Worm (Caenorhabditis elegans) whole organism, L4 larva: Measurements from ENCODE around the gene srz-56.

Source experiments
- F26F4.8 ChIP-seq: fragments of 200-800 bp; sonication (Bioruptor generic); conservative IDR thresholded peaks from 2 replicates; pipeline ENCODE4 v1.3.6; 2022; ENCODE audit warnings: missing genetic modification characterization, missing compliant biosample characterization
- T26A8.4 ChIP-seq: fragments of 200-800 bp; sonication (Bioruptor generic); IDR thresholded peaks from 2 replicates; pipeline ENCODE4 v1.3.6; 2022; ENCODE audit warnings: missing genetic modification characterization, missing compliant biosample characterization
- ceh-20 ChIP-seq: fragments of 200-800 bp; sonication (Bioruptor generic); IDR thresholded peaks from 2 replicates; pipeline ENCODE4 v1.3.6; 2022; ENCODE audit warnings: missing genetic modification reagents, missing genetic modification characterization, missing compliant biosample characterization
- ceh-82 ChIP-seq: sonication (generic microtip); optimal IDR thresholded peaks from 2 replicates; lab custom pipeline; 2017; ENCODE audit warnings: missing biosample characterization, missing genetic modification characterization
- daf-16 ChIP-seq, 3 experiments: sonication (generic microtip); optimal IDR thresholded peaks; 2 replicates each; lab custom pipeline; 2016 to 2017; ENCODE audit warnings: missing genetic modification characterization in 3 of 3, missing genetic modification reagents in 3 of 3, mild to moderate bottlenecking in 2 of 3, missing compliant biosample characterization in 2 of 3, missing biosample characterization in 1 of 3, moderate library complexity in 1 of 3
- egl-27 ChIP-seq: sonication (generic microtip); optimal IDR thresholded peaks from 3 replicates; lab custom pipeline; 2017; ENCODE audit warnings: missing biosample characterization, missing genetic modification reagents, missing genetic modification characterization
- lim-7 ChIP-seq: fragments of 200-800 bp; sonication (Bioruptor generic); IDR thresholded peaks from 2 replicates; pipeline ENCODE4 v1.3.6; 2022; ENCODE audit warnings: missing genetic modification characterization, missing compliant biosample characterization
- lin-39 ChIP-seq: fragments of 150-350 bp; optimal IDR thresholded peaks from 2 replicates; lab custom pipeline; 2014; ENCODE audit warnings: missing biosample characterization, missing genetic modification reagents, missing genetic modification characterization
- mep-1 ChIP-seq: fragments of 150-350 bp; sonication (generic microtip); optimal IDR thresholded peaks from 3 replicates; lab custom pipeline; 2014; ENCODE audit warnings: missing biosample characterization, missing genetic modification characterization
- nhr-111 ChIP-seq: fragments of 200-800 bp; sonication (Bioruptor generic); optimal IDR thresholded peaks from 2 replicates; lab custom pipeline; 2018; ENCODE audit warnings: mild to moderate bottlenecking, missing genetic modification characterization, missing compliant biosample characterization
- nhr-28 ChIP-seq: fragments of 150-350 bp; optimal IDR thresholded peaks from 2 replicates; lab custom pipeline; 2014; ENCODE audit warnings: missing biosample characterization, missing genetic modification characterization
- nhr-48 ChIP-seq: sonication (generic microtip); optimal IDR thresholded peaks from 2 replicates; lab custom pipeline; 2016; ENCODE audit warnings: mild to moderate bottlenecking, missing genetic modification characterization, missing compliant biosample characterization

ce11 chrIII:2291139-2291538 is 50.6 kb downstream of the srz-56 start, which contains the start of gene fbxa-219:
- TF ChIP-seq egl-27 (tag; lab: Kevin White, UChicago) (no peak), nhr-48 (tag; lab: Kevin White, UChicago) (no peak), daf-16 (GFP tag; optimal IDR thresholded peaks at IDR 0.05; lab: Kevin White, UChicago) (no peak), daf-16 (tag; optimal IDR thresholded peaks at IDR 0.05; lab: Kevin White, UChicago) (peak; percentile 58), nhr-28 (tag; lab: Kevin White, UChicago) (peak; percentile 35), nhr-111 (no peak), ceh-20 (GFP tag; lab: Robert Waterston, UW) (no peak), ceh-82 (tag; lab: Kevin White, UChicago) (no peak), lim-7 (GFP tag; lab: Robert Waterston, UW) (no peak), lin-39 (tag; lab: Kevin White, UChicago) (no peak), T26A8.4 (GFP tag; lab: Robert Waterston, UW) (no peak), mep-1 (tag; lab: Kevin White, UChicago) (no peak), F26F4.8 (GFP tag; lab: Robert Waterston, UW) (no peak)
